Worm (Caenorhabditis elegans): ENCODE measurements around the gene W05H7.1.

Gene W05H7.1

ce11 chrX:1445696-1446095, 4.9 kb upstream of the W05H7.1 start:
- TF ChIP-seq ZK185.1 (tag; optimal IDR thresholded peaks at IDR 0.05; ENCODE audit: poor library complexity, severe bottlenecking) (peak; percentile 44), hrde-1 (tag; optimal IDR thresholded peaks at IDR 0.05; ENCODE audit: borderline replicate concordance) (no peak), hmg-1.2 (GFP tag; IDR thresholded peaks at IDR 0.05) (peak; percentile 25; the same call in 1 of the 2 replicates), pbrm-1 (GFP tag; IDR thresholded peaks at IDR 0.05) (peak; percentile 31; the same call in 1 of the 2 replicates), athp-1 (tag; optimal IDR thresholded peaks at IDR 0.05) (no peak), lin-40 (tag; optimal IDR thresholded peaks at IDR 0.05) (peak; percentile 22), tlf-1 (GFP tag; optimal IDR thresholded peaks at IDR 0.05) (peak; percentile 33), zim-3 (tag; optimal IDR thresholded peaks at IDR 0.05) (no peak), ztf-22 (GFP tag; optimal IDR thresholded peaks at IDR 0.05) (no peak), ama-1 (optimal IDR thresholded peaks at IDR 0.05) (peak; percentile 76), ama-1 (GFP tag; optimal IDR thresholded peaks at IDR 0.05) (no peak), dpff-1 (tag; optimal IDR thresholded peaks at IDR 0.05) (no peak), lag-1 (GFP tag; IDR thresholded peaks at IDR 0.05) (0 out of 2 replicates have a peak, but pooled peaks have one; percentile 11), nfyb-1 (GFP tag; IDR thresholded peaks at IDR 0.05) (peak; percentile 62; the same call in 1 of the 2 replicates), xnd-1 (tag; optimal IDR thresholded peaks at IDR 0.05) (no peak), attf-6 (GFP tag; IDR thresholded peaks at IDR 0.05) (no peak), madf-10 (tag; optimal IDR thresholded peaks at IDR 0.05) (peak; percentile 25), dox-1 (GFP tag; IDR thresholded peaks at IDR 0.05) (0 out of 2 replicates have a peak, but pooled peaks have one; percentile 16), B0336.3 (GFP tag; IDR thresholded peaks at IDR 0.05) (peak; percentile 36; the same call in 1 of the 2 replicates), rpc-1 (optimal IDR thresholded peaks at IDR 0.05) (no peak), rpc-1 (tag; optimal IDR thresholded peaks at IDR 0.05) (no peak), lin-54 (GFP tag; optimal IDR thresholded peaks at IDR 0.05) (peak; percentile 13), hlh-26 (GFP tag; conservative IDR thresholded peaks at IDR 0.05) (no peak), F52B5.7 (tag; optimal IDR thresholded peaks at IDR 0.05) (no peak), K11D2.4 (GFP tag; IDR thresholded peaks at IDR 0.05) (peak; percentile 26; the same call in 1 of the 2 replicates), attf-5 (GFP tag; optimal IDR thresholded peaks at IDR 0.05) (no peak), hmg-20 (GFP tag; IDR thresholded peaks at IDR 0.05) (0 out of 2 replicates have a peak, but pooled peaks have one; percentile 36), repo-1 (tag; optimal IDR thresholded peaks at IDR 0.05) (peak; percentile 17), hsf-1 (GFP tag; IDR thresholded peaks at IDR 0.05) (no peak)

ce11 chrX:1446593-1447141, 3.9 kb upstream of the W05H7.1 start, which contains the start of gene zfp-3:
Gene zfp-3, minus strand, starts transcription at chrX:1446643.
- TF ChIP-seq cebp-2 (GFP tag; IDR thresholded peaks at IDR 0.05) (no peak), T26A5.8 (tag; optimal IDR thresholded peaks at IDR 0.05) (no peak), mcd-1 (GFP tag; IDR thresholded peaks at IDR 0.05) (peak; percentile 84), atf-7 (tag; optimal IDR thresholded peaks at IDR 0.05) (peak; percentile 92), ztf-22 (GFP tag; optimal IDR thresholded peaks at IDR 0.05) (peak; percentile 61), zfh-2 (GFP tag; conservative IDR thresholded peaks at IDR 0.05) (peak; percentile 97), ztf-26 (tag; optimal IDR thresholded peaks at IDR 0.05) (peak; percentile 91), D2030.7 (GFP tag; IDR thresholded peaks at IDR 0.05) (no peak), Y67H2A.10 (GFP tag; conservative IDR thresholded peaks at IDR 0.05) (peak; percentile 87), ztf-3 (GFP tag; optimal IDR thresholded peaks at IDR 0.05) (no peak), rcor-1 (GFP tag; IDR thresholded peaks at IDR 0.05) (peak; percentile 55), Y79H2A.3 (GFP tag; conservative IDR thresholded peaks at IDR 0.05) (no peak), B0035.1 (tag; optimal IDR thresholded peaks at IDR 0.05) (peak; percentile 65), sptf-2 (GFP tag; optimal IDR thresholded peaks at IDR 0.05) (no peak), dox-1 (GFP tag; IDR thresholded peaks at IDR 0.05) (peak; percentile 85), lir-1 (GFP tag; conservative IDR thresholded peaks at IDR 0.05) (peak; percentile 80), akir-1 (GFP tag; optimal IDR thresholded peaks at IDR 0.05) (peak; percentile 76), Y95B8A.8 (GFP tag; IDR thresholded peaks at IDR 0.05) (no peak), Y56A3A.18 (GFP tag; IDR thresholded peaks at IDR 0.05) (0 out of 2 replicates have a peak, but pooled peaks have one; percentile 50), repo-1 (tag; optimal IDR thresholded peaks at IDR 0.05) (peak; percentile 70), gei-17 (GFP tag; optimal IDR thresholded peaks at IDR 0.05) (peak; percentile 87), ceh-58 (GFP tag; IDR thresholded peaks at IDR 0.05) (no peak), nhr-27 (tag; optimal IDR thresholded peaks at IDR 0.05) (no peak), K12H6.12 (tag; optimal IDR thresholded peaks at IDR 0.05) (peak; percentile 91)

Data from whole organism, young adult.